Fruit fly (Drosophila melanogaster): Measurements from ENCODE around the gene bard.

- TF ChIP-seq D1 (tag; optimal IDR thresholded peaks at IDR 0.05) (no peak), CG32121 (GFP tag; IDR thresholded peaks at IDR 0.05) (no peak), rn (GFP tag; IDR thresholded peaks at IDR 0.05) (no peak)
Measured at dm6 chr3R:18103196-18103809, 22.5 kb downstream of the bard start.

Measured in whole organism, pupa.